Fruit fly (Drosophila melanogaster): ENCODE results near the gene CG34353.

Gene CG34353

dm6 chr3R:27872290-27872689 lies 33.4 kb downstream of the CG34353 start, which contains the start of gene CG12426:
Gene CG12426 (minus strand): TSS chr3R:27872390.
- no peak for TF ChIP-seq GATAd (GFP tag; optimal IDR thresholded peaks at IDR 0.05)
- no peak for TF ChIP-seq fru (GFP tag; optimal IDR thresholded peaks at IDR 0.05)
- no peak for TF ChIP-seq Myc (optimal IDR thresholded peaks at IDR 0.05)
- TF ChIP-seq CrebA (GFP tag; optimal IDR thresholded peaks at IDR 0.05; ENCODE audit: borderline replicate concordance) = no peak
- TF ChIP-seq Abd-B (GFP tag; optimal IDR thresholded peaks at IDR 0.05) = no peak
- TF ChIP-seq Rel (GFP tag; optimal IDR thresholded peaks at IDR 0.05) = no peak
- no peak for TF ChIP-seq Rel (tag; optimal IDR thresholded peaks at IDR 0.05)
- TF ChIP-seq CG9705 (GFP tag; optimal IDR thresholded peaks at IDR 0.05) = no peak
- TF ChIP-seq usp (GFP tag; optimal IDR thresholded peaks at IDR 0.05) = no peak
- no peak for TF ChIP-seq HLH106 (tag; optimal IDR thresholded peaks at IDR 0.05)
- no peak for TF ChIP-seq rgr (GFP tag; optimal IDR thresholded peaks at IDR 0.05)

- TF ChIP-seq GATAd (GFP tag; optimal IDR thresholded peaks at IDR 0.05) (no peak), Hr78 (GFP tag; optimal IDR thresholded peaks at IDR 0.05) (no peak), N (GFP tag; optimal IDR thresholded peaks at IDR 0.05) (no peak), Sp1 (GFP tag; optimal IDR thresholded peaks at IDR 0.05) (no peak)
Observed at dm6 chr3R:27845650-27846049, 60.0 kb downstream of the CG34353 start, which contains the start of gene Or98a. Gene Or98a (plus strand): TSS chr3R:27845950.

DNA sequence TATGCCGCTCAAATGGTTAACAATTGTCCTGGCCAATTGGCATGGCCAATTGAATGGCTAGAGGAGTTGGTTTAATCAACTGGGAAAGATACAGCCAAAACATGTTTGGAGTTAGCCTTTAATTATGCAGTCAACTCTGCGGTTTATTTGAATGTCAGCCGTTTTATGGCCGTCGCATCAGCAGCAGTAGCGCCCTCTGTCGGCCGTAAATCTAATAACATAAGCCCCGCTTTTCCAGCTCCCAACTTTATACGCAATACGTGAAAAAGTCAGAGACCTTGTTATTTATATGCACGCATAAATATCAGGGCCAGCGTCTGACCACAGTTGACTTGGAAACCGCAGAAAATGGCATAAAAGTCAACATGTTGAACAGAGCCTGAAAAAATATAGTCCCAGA lies 61.8 kb downstream of the CG34353 start:
- TF ChIP-seq Mio (GFP tag; optimal IDR thresholded peaks at IDR 0.05) (no peak), psq (GFP tag; optimal IDR thresholded peaks at IDR 0.05) (no peak), h (GFP tag; optimal IDR thresholded peaks at IDR 0.05) (no peak), Dfd (GFP tag; optimal IDR thresholded peaks at IDR 0.05) (no peak), CG32264 (GFP tag; optimal IDR thresholded peaks at IDR 0.05) (no peak), sv (GFP tag; optimal IDR thresholded peaks at IDR 0.05) (no peak), Abd-B (GFP tag; optimal IDR thresholded peaks at IDR 0.05) (no peak), tai (GFP tag; optimal IDR thresholded peaks at IDR 0.05) (no peak), dmrt93B (GFP tag; optimal IDR thresholded peaks at IDR 0.05) (no peak), N (GFP tag; optimal IDR thresholded peaks at IDR 0.05) (no peak), Hr78 (GFP tag; optimal IDR thresholded peaks at IDR 0.05) (no peak), lola (GFP tag; optimal IDR thresholded peaks at IDR 0.05) (no peak), CG9705 (GFP tag; optimal IDR thresholded peaks at IDR 0.05) (no peak)

DNA sequence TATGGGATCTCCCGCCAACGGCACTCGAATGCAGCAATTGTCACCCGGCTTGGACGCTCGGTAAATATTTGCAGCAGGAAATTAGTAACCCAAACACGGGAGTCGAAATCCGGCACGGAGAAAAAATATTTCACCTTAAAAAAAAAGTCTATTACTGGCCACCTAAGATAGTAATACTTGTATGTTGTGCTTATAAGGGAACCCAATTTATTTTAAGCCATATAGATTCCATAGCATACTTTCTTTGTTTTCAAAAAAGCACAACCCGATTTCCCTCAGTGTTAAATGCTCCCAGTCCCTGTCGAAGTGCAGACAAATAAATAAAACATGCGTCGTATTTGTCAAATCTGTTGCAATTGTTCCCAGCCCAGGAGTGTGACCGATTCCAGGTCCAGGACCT lies 79.5 kb downstream of the CG34353 start:
- peak; percentile 27 for TF ChIP-seq OdsH (GFP tag; optimal IDR thresholded peaks at IDR 0.05)
- TF ChIP-seq sv (GFP tag; optimal IDR thresholded peaks at IDR 0.05) = no peak
- no peak for TF ChIP-seq usp (GFP tag; optimal IDR thresholded peaks at IDR 0.05)
- peak; percentile 27 for TF ChIP-seq fru (GFP tag; optimal IDR thresholded peaks at IDR 0.05)
- TF ChIP-seq Hr78 (GFP tag; optimal IDR thresholded peaks at IDR 0.05) = no peak
- TF ChIP-seq rgr (GFP tag; optimal IDR thresholded peaks at IDR 0.05) = no peak
- TF ChIP-seq ey (GFP tag; optimal IDR thresholded peaks at IDR 0.05) = peak; percentile 10
- no peak for TF ChIP-seq Myc (optimal IDR thresholded peaks at IDR 0.05)
- TF ChIP-seq Dfd (GFP tag; optimal IDR thresholded peaks at IDR 0.05) = no peak
- no peak for TF ChIP-seq Rel (GFP tag; optimal IDR thresholded peaks at IDR 0.05)
- TF ChIP-seq Rel (tag; optimal IDR thresholded peaks at IDR 0.05) = no peak
- TF ChIP-seq h (GFP tag; optimal IDR thresholded peaks at IDR 0.05) = peak; percentile 24
- no peak for TF ChIP-seq Mio (GFP tag; optimal IDR thresholded peaks at IDR 0.05)
- no peak for TF ChIP-seq dsf (GFP tag; optimal IDR thresholded peaks at IDR 0.05; ENCODE audit: borderline replicate concordance)
- TF ChIP-seq lola (GFP tag; optimal IDR thresholded peaks at IDR 0.05) = no peak
- no peak for TF ChIP-seq dl (GFP tag; optimal IDR thresholded peaks at IDR 0.05; ENCODE audit: insufficient read depth in 1 of 2, partially characterized antibody in 2 of 2)
- TF ChIP-seq Dif (GFP tag; optimal IDR thresholded peaks at IDR 0.05; ENCODE audit: partially characterized antibody) = no peak
- TF ChIP-seq HLH106 (tag; optimal IDR thresholded peaks at IDR 0.05) = peak; percentile 11
- no peak for TF ChIP-seq Vsx2 (GFP tag; optimal IDR thresholded peaks at IDR 0.05; ENCODE audit: partially characterized antibody)
- peak; percentile 11 for TF ChIP-seq Sp1 (GFP tag; optimal IDR thresholded peaks at IDR 0.05)
- no peak for TF ChIP-seq psq (GFP tag; optimal IDR thresholded peaks at IDR 0.05)
- TF ChIP-seq brk (GFP tag; optimal IDR thresholded peaks at IDR 0.05) = no peak
- TF ChIP-seq dmrt93B (GFP tag; optimal IDR thresholded peaks at IDR 0.05) = no peak
- TF ChIP-seq br (GFP tag; optimal IDR thresholded peaks at IDR 0.05) = no peak
- no peak for TF ChIP-seq jim (GFP tag; optimal IDR thresholded peaks at IDR 0.05)
- TF ChIP-seq pan (optimal IDR thresholded peaks at IDR 0.05) = no peak
- TF ChIP-seq CG32264 (GFP tag; optimal IDR thresholded peaks at IDR 0.05) = no peak
- TF ChIP-seq Hr83 (GFP tag; optimal IDR thresholded peaks at IDR 0.05; ENCODE audit: poor library complexity, severe bottlenecking) = no peak
- peak in 1 of 2 experiments; percentile 38 for TF ChIP-seq foxo (GFP tag; optimal IDR thresholded peaks at IDR 0.05)
- TF ChIP-seq GATAd (GFP tag; optimal IDR thresholded peaks at IDR 0.05) = no peak
- TF ChIP-seq Jra (GFP tag; optimal IDR thresholded peaks at IDR 0.05) = no peak

All from whole organism, wandering third instar larva.